Fruit fly (Drosophila melanogaster) Kc167 (cell line): ENCODE results near the gene osp.

Experiments used
- Myc ChIP-seq: fragments of >200 bp; optimal IDR thresholded peaks from 2 replicates; lab custom pipeline; 2017; ENCODE audit warnings: missing external identifiers
- h ChIP-seq: fragments of >200 bp; optimal IDR thresholded peaks from 3 replicates; lab custom pipeline; 2018; ENCODE audit warnings: missing external identifiers
- psq ChIP-seq: fragments of >200 bp; optimal IDR thresholded peaks from 2 replicates; lab custom pipeline; 2017; ENCODE audit warnings: missing external identifiers
- ttk ChIP-seq: sonication (Bioruptor generic); optimal IDR thresholded peaks from 2 replicates; lab custom pipeline; 2017; ENCODE audit warnings: missing external identifiers

- no peak for TF ChIP-seq Myc (lab: Kevin White, UChicago)
- no peak for TF ChIP-seq h (lab: Kevin White, UChicago)
- TF ChIP-seq ttk = no peak
- TF ChIP-seq psq = no peak
These were observed 24.8 kb downstream of the osp start for dm6 chr2L:14664361-14664760.
